Fruit fly (Drosophila melanogaster): ENCODE measurements around the gene Pgam5.
A peak's percentile ranks its signal among the peaks of the same experiment; 100 is the strongest.

Pgam5 gene

dm6 chrX:1854070-1854469, 19.3 kb downstream of the Pgam5 start (continued):
- TF ChIP-seq sc (optimal IDR thresholded peaks at IDR 0.05): no peak
- no peak for TF ChIP-seq sc (GFP tag; optimal IDR thresholded peaks at IDR 0.05)
- no peak for TF ChIP-seq nerfin-2 (GFP tag; IDR thresholded peaks at IDR 0.05; ENCODE audit: partially characterized antibody)
- TF ChIP-seq ttk (GFP tag; IDR thresholded peaks at IDR 0.05): no peak
- no peak for TF ChIP-seq Atf-2 (GFP tag; optimal IDR thresholded peaks at IDR 0.05)
- TF ChIP-seq repo (GFP tag; optimal IDR thresholded peaks at IDR 0.05): peak; percentile 34
- TF ChIP-seq tna (GFP tag; IDR thresholded peaks at IDR 0.05; ENCODE audit: partially characterized antibody): no peak
- no peak for TF ChIP-seq croc (GFP tag; conservative IDR thresholded peaks at IDR 0.05)
- TF ChIP-seq ro (GFP tag; IDR thresholded peaks at IDR 0.05): no peak
- TF ChIP-seq HLH4C (GFP tag; IDR thresholded peaks at IDR 0.05; ENCODE audit: partially characterized antibody): no peak
- peak; percentile 54 for TF ChIP-seq maf-S (GFP tag; optimal IDR thresholded peaks at IDR 0.05)
- no peak for TF ChIP-seq CG4617 (GFP tag; optimal IDR thresholded peaks at IDR 0.05; ENCODE audit: borderline replicate concordance)
- TF ChIP-seq phol (tag; optimal IDR thresholded peaks at IDR 0.05): no peak
- TF ChIP-seq en (GFP tag; optimal IDR thresholded peaks at IDR 0.05): no peak
- TF ChIP-seq scrt (GFP tag; optimal IDR thresholded peaks at IDR 0.05): peak; percentile 68
- no peak for TF ChIP-seq ato (GFP tag; IDR thresholded peaks at IDR 0.05; ENCODE audit: partially characterized antibody)
- peak; percentile 76 for TF ChIP-seq org-1 (GFP tag; optimal IDR thresholded peaks at IDR 0.05)
- peak; percentile 60 for TF ChIP-seq Side (GFP tag; optimal IDR thresholded peaks at IDR 0.05)
- peak; percentile 43 for TF ChIP-seq CG18011 (GFP tag; optimal IDR thresholded peaks at IDR 0.05)
- TF ChIP-seq chif (GFP tag; optimal IDR thresholded peaks at IDR 0.05): peak in 1 of 2 experiments; percentile 53
- peak; percentile 73 for TF ChIP-seq CG11695 (GFP tag; IDR thresholded peaks at IDR 0.05)
- no peak for TF ChIP-seq salm (tag; optimal IDR thresholded peaks at IDR 0.05)
- peak; percentile 25 for TF ChIP-seq NfI (GFP tag; optimal IDR thresholded peaks at IDR 0.05)
- peak; percentile 84 for TF ChIP-seq CG12071 (GFP tag; optimal IDR thresholded peaks at IDR 0.05)
- TF ChIP-seq sd (tag; optimal IDR thresholded peaks at IDR 0.05): peak; percentile 56
- peak; percentile 64 for TF ChIP-seq NK7.1 (GFP tag; optimal IDR thresholded peaks at IDR 0.05)
- TF ChIP-seq Oli (tag; optimal IDR thresholded peaks at IDR 0.05): no peak
- no peak for TF ChIP-seq kah (GFP tag; optimal IDR thresholded peaks at IDR 0.05)
- 0 out of 2 replicates have a peak, but pooled peaks have one; percentile 49 for TF ChIP-seq CG11696 (GFP tag; IDR thresholded peaks at IDR 0.05)
- no peak for TF ChIP-seq CG17361 (GFP tag; IDR thresholded peaks at IDR 0.05)
- no peak for TF ChIP-seq zen (tag; optimal IDR thresholded peaks at IDR 0.05)
- TF ChIP-seq mirr (GFP tag; optimal IDR thresholded peaks at IDR 0.05): peak; percentile 86
- TF ChIP-seq usp (GFP tag; optimal IDR thresholded peaks at IDR 0.05): no peak
- TF ChIP-seq CG17186 (GFP tag; optimal IDR thresholded peaks at IDR 0.05): no peak
- TF ChIP-seq CG13775 (GFP tag; optimal IDR thresholded peaks at IDR 0.05): peak; percentile 5
- no peak for TF ChIP-seq CG15073 (GFP tag; optimal IDR thresholded peaks at IDR 0.05)
- no peak for TF ChIP-seq CG31388 (GFP tag; optimal IDR thresholded peaks at IDR 0.05)
- no peak for TF ChIP-seq Oaz (GFP tag; IDR thresholded peaks at IDR 0.05)
- TF ChIP-seq gcm2 (GFP tag; optimal IDR thresholded peaks at IDR 0.05): peak; percentile 48
- peak; percentile 56 for TF ChIP-seq sug (tag; optimal IDR thresholded peaks at IDR 0.05)
- TF ChIP-seq gem (tag; optimal IDR thresholded peaks at IDR 0.05): peak; percentile 36
- TF ChIP-seq Lim3 (GFP tag; IDR thresholded peaks at IDR 0.05): no peak
- TF ChIP-seq pum (GFP tag; optimal IDR thresholded peaks at IDR 0.05): no peak
- TF ChIP-seq Elba2 (GFP tag; optimal IDR thresholded peaks at IDR 0.05): no peak
- 0 out of 3 replicates have a peak, but pooled peaks have one; percentile 41 for TF ChIP-seq z (GFP tag; IDR thresholded peaks at IDR 0.05)
- TF ChIP-seq CG9932 (GFP tag; IDR thresholded peaks at IDR 0.05): peak; percentile 52
- no peak for TF ChIP-seq corto (GFP tag; optimal IDR thresholded peaks at IDR 0.05)
- peak; percentile 57 for TF ChIP-seq pb (GFP tag; optimal IDR thresholded peaks at IDR 0.05)
- TF ChIP-seq E2f2 (GFP tag; IDR thresholded peaks at IDR 0.05): peak; percentile 51
- no peak for TF ChIP-seq Sin3A (optimal IDR thresholded peaks at IDR 0.05)
- peak; percentile 78 for TF ChIP-seq CG11247 (GFP tag; IDR thresholded peaks at IDR 0.05)
- TF ChIP-seq cad (GFP tag; optimal IDR thresholded peaks at IDR 0.05): no peak
- no peak for TF ChIP-seq vfl (GFP tag; optimal IDR thresholded peaks at IDR 0.05)

Data from whole organism, embryonic.